Fruit fly (Drosophila melanogaster) Kc167 (cell line): Measurements from ENCODE around the gene Orc2.

Source experiments
- Sin3A ChIP-seq: fragments of >200 bp; optimal IDR thresholded peaks from 2 replicates; lab custom pipeline; 2018; ENCODE audit warnings: missing external identifiers
- h ChIP-seq: fragments of >200 bp; optimal IDR thresholded peaks from 3 replicates; lab custom pipeline; 2018; ENCODE audit warnings: missing external identifiers
- psq ChIP-seq: fragments of >200 bp; optimal IDR thresholded peaks from 2 replicates; lab custom pipeline; 2017; ENCODE audit warnings: missing external identifiers

- TF ChIP-seq Sin3A = no peak
- no peak for TF ChIP-seq psq (lab: Kevin White, UChicago)
- TF ChIP-seq h (lab: Kevin White, UChicago) = no peak
Measured at dm6 chr3R:13997762-13998161, 33.1 kb downstream of the Orc2 start.
